Worm (Caenorhabditis elegans) whole organism, L1 larva: ENCODE results near the gene C39B10.4.

Source experiments
- C04F5.9 ChIP-seq: sonication (generic microtip); optimal IDR thresholded peaks from 2 replicates; lab custom pipeline; 2016; ENCODE audit warnings: missing genetic modification characterization, missing compliant biosample characterization
- C34B4.2 ChIP-seq: sonication (generic microtip); optimal IDR thresholded peaks from 2 replicates; lab custom pipeline; 2017; ENCODE audit warnings: mild to moderate bottlenecking, missing genetic modification characterization, missing compliant biosample characterization
- Y116A8C.19 ChIP-seq: sonication (generic microtip); optimal IDR thresholded peaks from 2 replicates; lab custom pipeline; 2016; ENCODE audit warnings: missing compliant biosample characterization, missing genetic modification characterization, borderline replicate concordance
- aha-1 ChIP-seq: fragments of 150-350 bp; optimal IDR thresholded peaks from 2 replicates; lab custom pipeline; 2014; ENCODE audit warnings: missing biosample characterization, missing genetic modification characterization
- aly-2 ChIP-seq: fragments of 150-350 bp; optimal IDR thresholded peaks from 2 replicates; lab custom pipeline; 2014; ENCODE audit warnings: missing biosample characterization, missing genetic modification characterization
- blmp-1 ChIP-seq: fragments of 150-350 bp; optimal IDR thresholded peaks from 2 replicates; lab custom pipeline; 2014; ENCODE audit warnings: missing biosample characterization, missing genetic modification characterization
- ceh-82 ChIP-seq, 3 experiments: fragments of 150-350 bp in 1 of 3; sonication (generic microtip) in 2 of 3; optimal IDR thresholded peaks; 2 replicates each; lab custom pipeline; 2014 to 2017; ENCODE audit warnings: missing biosample characterization in 3 of 3, missing genetic modification characterization in 3 of 3
- dpl-1 ChIP-seq, 3 experiments: fragments of 150-350 bp in 2 of 3; sonication (generic microtip) in 1 of 3; optimal IDR thresholded peaks; 2 replicates each; lab custom pipeline; 2014 to 2017; ENCODE audit warnings: missing biosample characterization in 3 of 3, missing genetic modification characterization in 3 of 3, missing genetic modification reagents in 3 of 3
- efl-1 ChIP-seq, 4 experiments: fragments of 150-350 bp; optimal IDR thresholded peaks in 3 of 4; peaks in 1 of 4; 1 replicate in 1 of 4; 2 replicates in 3 of 4; lab custom pipeline; 2014; ENCODE audit warnings: missing biosample characterization in 2 of 4, missing genetic modification characterization in 2 of 4, missing genetic modification reagents in 2 of 4
- egl-13 ChIP-seq: sonication (generic microtip); optimal IDR thresholded peaks from 2 replicates; lab custom pipeline; 2016; ENCODE audit warnings: missing genotype, missing genetic modification reagents, missing genetic modification characterization, missing compliant biosample characterization
- egl-27 ChIP-seq, 2 experiments: fragments of 150-350 bp in 1 of 2; sonication (generic microtip); optimal IDR thresholded peaks; 3 replicates each; lab custom pipeline; 2017 to 2018; ENCODE audit warnings: missing biosample characterization in 2 of 2, missing genetic modification characterization in 2 of 2, missing genetic modification reagents in 2 of 2
- fkh-10 ChIP-seq: sonication (generic microtip); optimal IDR thresholded peaks from 2 replicates; lab custom pipeline; 2017; ENCODE audit warnings: missing biosample characterization, missing genetic modification reagents, missing genetic modification characterization
- fkh-4 ChIP-seq: sonication (generic microtip); optimal IDR thresholded peaks from 2 replicates; lab custom pipeline; 2016; ENCODE audit warnings: missing compliant biosample characterization, missing genetic modification characterization, borderline replicate concordance
- grh-1 ChIP-seq: fragments of 200-800 bp; sonication (Bioruptor generic); IDR thresholded peaks from 2 replicates; pipeline ENCODE4 v1.3.6; 2022; ENCODE audit warnings: missing genetic modification reagents, missing genetic modification characterization, missing compliant biosample characterization
- hpl-2 ChIP-seq: fragments of 150-350 bp; optimal IDR thresholded peaks from 2 replicates; lab custom pipeline; 2014; ENCODE audit warnings: missing biosample characterization, missing genetic modification reagents, missing genetic modification characterization
- lin-14 ChIP-seq: fragments of 200-800 bp; sonication (Bioruptor generic); optimal IDR thresholded peaks from 2 replicates; lab custom pipeline; 2018; ENCODE audit warnings: mild to moderate bottlenecking, missing genetic modification characterization, moderate library complexity, missing compliant biosample characterization
- lin-39 ChIP-seq: fragments of 150-350 bp; optimal IDR thresholded peaks from 2 replicates; lab custom pipeline; 2014; ENCODE audit warnings: missing biosample characterization, missing genetic modification reagents, missing genetic modification characterization
- lsy-2 ChIP-seq, 2 experiments: fragments of 150-350 bp; optimal IDR thresholded peaks; 2 replicates each; lab custom pipeline; 2014; ENCODE audit warnings: missing biosample characterization in 2 of 2, missing genetic modification characterization in 2 of 2
- mdl-1 ChIP-seq, 2 experiments: fragments of 150-350 bp; optimal IDR thresholded peaks; 2 replicates each; lab custom pipeline; 2014 to 2017; ENCODE audit warnings: missing biosample characterization in 2 of 2, missing genetic modification characterization in 2 of 2, inconsistent platforms in 1 of 2
- nhr-19 ChIP-seq: fragments of 200-800 bp; sonication (Bioruptor generic); conservative IDR thresholded peaks from 2 replicates; pipeline ENCODE4 v1.3.6; 2022; ENCODE audit warnings: missing genetic modification characterization, missing compliant biosample characterization
- nhr-20 ChIP-seq: sonication (generic microtip); optimal IDR thresholded peaks from 2 replicates; lab custom pipeline; 2016; ENCODE audit warnings: mild to moderate bottlenecking, missing genetic modification characterization, missing compliant biosample characterization
- nhr-237 ChIP-seq: fragments of 150-350 bp; optimal IDR thresholded peaks from 2 replicates; lab custom pipeline; 2014; ENCODE audit warnings: missing biosample characterization, missing genetic modification characterization
- nhr-71 ChIP-seq: sonication (generic microtip); optimal IDR thresholded peaks from 2 replicates; lab custom pipeline; 2016; ENCODE audit warnings: mild to moderate bottlenecking, missing genetic modification characterization, moderate library complexity, missing compliant biosample characterization
- nhr-76 ChIP-seq: sonication (generic microtip); optimal IDR thresholded peaks from 2 replicates; lab custom pipeline; 2017; ENCODE audit warnings: missing biosample characterization, missing genetic modification characterization
- nhr-77 ChIP-seq: fragments of 150-350 bp; optimal IDR thresholded peaks from 2 replicates; lab custom pipeline; 2014; ENCODE audit warnings: missing biosample characterization, missing genetic modification characterization
- nhr-84 ChIP-seq: sonication (generic microtip); optimal IDR thresholded peaks from 2 replicates; lab custom pipeline; 2017; ENCODE audit warnings: missing biosample characterization, missing genetic modification characterization
- nhr-85 ChIP-seq: sonication (generic microtip); peaks from one replicate; lab custom pipeline; 2016; ENCODE audit warnings: missing genetic modification characterization, inconsistent platforms, missing compliant biosample characterization
- rnt-1 ChIP-seq: sonication (generic microtip); optimal IDR thresholded peaks from 2 replicates; lab custom pipeline; 2016; ENCODE audit warnings: mild to moderate bottlenecking, missing genetic modification characterization, moderate library complexity, missing compliant biosample characterization
- skn-1 ChIP-seq: fragments of 150-350 bp; optimal IDR thresholded peaks from 2 replicates; lab custom pipeline; 2014; ENCODE audit warnings: missing biosample characterization, missing genetic modification characterization
- snu-23 ChIP-seq: sonication (generic microtip); optimal IDR thresholded peaks from 2 replicates; lab custom pipeline; 2016; ENCODE audit warnings: missing genetic modification characterization, missing compliant biosample characterization
- sox-4 ChIP-seq: sonication (generic microtip); optimal IDR thresholded peaks from 2 replicates; lab custom pipeline; 2016; ENCODE audit warnings: missing genetic modification characterization, missing compliant biosample characterization
- sptf-1 ChIP-seq: fragments of 150-350 bp; optimal IDR thresholded peaks from 2 replicates; lab custom pipeline; 2014; ENCODE audit warnings: missing biosample characterization, missing genetic modification characterization
- tbx-2 ChIP-seq: sonication (generic microtip); optimal IDR thresholded peaks from 2 replicates; lab custom pipeline; 2016; ENCODE audit warnings: missing genetic modification characterization, missing compliant biosample characterization
- tlp-1 ChIP-seq: fragments of 150-350 bp; optimal IDR thresholded peaks from 2 replicates; lab custom pipeline; 2014; ENCODE audit warnings: missing biosample characterization, missing genetic modification characterization
- unc-98 ChIP-seq: fragments of 200-800 bp; sonication (Bioruptor generic); IDR thresholded peaks from 2 replicates; pipeline ENCODE4 v1.3.6; 2022; ENCODE audit warnings: missing genetic modification characterization, missing compliant biosample characterization
- vab-15 ChIP-seq: sonication (generic microtip); optimal IDR thresholded peaks from 2 replicates; lab custom pipeline; 2017; ENCODE audit warnings: missing genotype, mild to moderate bottlenecking, missing genetic modification characterization, missing compliant biosample characterization
- xbp-1 ChIP-seq: sonication (generic microtip); optimal IDR thresholded peaks from 2 replicates; lab custom pipeline; 2016; ENCODE audit warnings: missing genetic modification characterization, missing compliant biosample characterization
- zip-4 ChIP-seq: fragments of 200-800 bp; sonication (Bioruptor generic); optimal IDR thresholded peaks from 2 replicates; lab custom pipeline; 2018; ENCODE audit warnings: mild to moderate bottlenecking, missing genetic modification characterization, moderate library complexity, missing compliant biosample characterization
- ztf-11 ChIP-seq, 2 experiments: sonication (generic microtip); optimal IDR thresholded peaks; 2 replicates each; lab custom pipeline; 2016 to 2017; ENCODE audit warnings: missing genetic modification characterization in 2 of 2, missing biosample characterization in 1 of 2, missing compliant biosample characterization in 1 of 2
- ztf-4 ChIP-seq: fragments of 150-350 bp; optimal IDR thresholded peaks from 2 replicates; lab custom pipeline; 2014; ENCODE audit warnings: missing biosample characterization, missing genetic modification characterization

Gene C39B10.4

ce11 chrX:10404051-10404450, 40.8 kb upstream of the C39B10.4 start:
- TF ChIP-seq nhr-20 (tag; lab: Kevin White, UChicago) (no peak), dpl-1 (GFP tag; optimal IDR thresholded peaks at IDR 0.05; lab: Kevin White, UChicago) (no peak), blmp-1 (no peak), nhr-77 (tag; lab: Kevin White, UChicago) (no peak), fkh-10 (GFP tag; lab: Kevin White, UChicago) (no peak), egl-27 (tag; optimal IDR thresholded peaks at IDR 0.05; lab: Kevin White, UChicago) (no peak), aly-2 (no peak), mdl-1 (tag; optimal IDR thresholded peaks at IDR 0.05; lab: Kevin White, UChicago) (no peak), ztf-4 (tag; lab: Kevin White, UChicago) (no peak), nhr-84 (tag; lab: Kevin White, UChicago) (no peak), nhr-76 (tag; lab: Kevin White, UChicago) (no peak)
- TF ChIP-seq, all 84 proteins: peak for 0

- TF ChIP-seq mdl-1 (tag; optimal IDR thresholded peaks at IDR 0.05; lab: Kevin White, UChicago) = no peak
- TF ChIP-seq tbx-2 (tag; lab: Kevin White, UChicago) = no peak
- no peak for TF ChIP-seq unc-98 (GFP tag; lab: Robert Waterston, UW)
Measured at ce11 chrX:10406203-10406602, 38.6 kb upstream of the C39B10.4 start, which contains the start of gene gur-3. Gene gur-3, minus strand, starts transcription at chrX:10406303.

- TF ChIP-seq tlp-1 (tag; lab: Kevin White, UChicago) (no peak), egl-13 (no peak), vab-15 (no peak), lin-39 (tag; lab: Kevin White, UChicago) (no peak), nhr-71 (tag; lab: Kevin White, UChicago) (no peak), skn-1 (tag; lab: Kevin White, UChicago) (no peak), efl-1 (optimal IDR thresholded peaks at IDR 0.05; lab: Kevin White, UChicago) (no peak), efl-1 (GFP tag; optimal IDR thresholded peaks at IDR 0.05 in 1 of 2; lab: Kevin White, UChicago) (peak in 1 of 2 experiments; percentile 51), fkh-4 (tag; lab: Kevin White, UChicago) (no peak), xbp-1 (tag; lab: Kevin White, UChicago) (no peak)
Measured at ce11 chrX:10406850-10407249, 38.0 kb upstream of the C39B10.4 start, which contains the start of gene ZC504.1. Gene ZC504.1, plus strand, starts transcription at chrX:10407150.

- TF ChIP-seq ztf-11 (tag; optimal IDR thresholded peaks at IDR 0.05; lab: Kevin White, UChicago) (no peak), Y116A8C.19 (tag; lab: Kevin White, UChicago) (no peak), C34B4.2 (no peak), xbp-1 (tag; lab: Kevin White, UChicago) (no peak), grh-1 (no peak), zip-4 (GFP tag; lab: Kevin White, UChicago) (no peak), ceh-82 (tag; optimal IDR thresholded peaks at IDR 0.05; lab: Kevin White, UChicago) (no peak), nhr-19 (peak; percentile 7; the same call in 1 of the 2 replicates), nhr-237 (tag; lab: Kevin White, UChicago) (no peak), egl-27 (tag; optimal IDR thresholded peaks at IDR 0.05; lab: Kevin White, UChicago) (no peak), sptf-1 (tag; lab: Kevin White, UChicago) (no peak), nhr-85 (tag; lab: Kevin White, UChicago) (no peak), aha-1 (tag; lab: Kevin White, UChicago) (no peak), sox-4 (tag; lab: Kevin White, UChicago) (no peak), lin-39 (tag; lab: Kevin White, UChicago) (peak; percentile 37), fkh-4 (tag; lab: Kevin White, UChicago) (no peak), snu-23 (GFP tag; lab: Kevin White, UChicago) (no peak), lin-14 (GFP tag; lab: Kevin White, UChicago) (peak; percentile 74), hpl-2 (GFP tag; lab: Kevin White, UChicago) (no peak), C04F5.9 (no peak), rnt-1 (tag; lab: Kevin White, UChicago) (peak; percentile 64), nhr-76 (tag; lab: Kevin White, UChicago) (no peak), nhr-71 (tag; lab: Kevin White, UChicago) (peak; percentile 56), lsy-2 (tag; optimal IDR thresholded peaks at IDR 0.05; lab: Kevin White, UChicago) (no peak)
Measured at ce11 chrX:10410539-10410938, 34.3 kb upstream of the C39B10.4 start.
